Fruit fly (Drosophila melanogaster): Measurements from ENCODE around the gene Dtwd2.

The Dtwd2 gene

dm6 chr3R:7216924-7217529, 32.6 kb upstream of the Dtwd2 start, which contains the start of gene CG14606 (continued):
- TF ChIP-seq Hmr (GFP tag; optimal IDR thresholded peaks at IDR 0.05) (peak; percentile 74), tio (GFP tag; optimal IDR thresholded peaks at IDR 0.05) (no peak), CG15269 (tag; optimal IDR thresholded peaks at IDR 0.05) (peak; percentile 41), CG9817 (tag; optimal IDR thresholded peaks at IDR 0.05) (peak; percentile 18), Trl (optimal IDR thresholded peaks at IDR 0.05) (no peak), Trl (GFP tag; optimal IDR thresholded peaks at IDR 0.05) (no peak), cwo (GFP tag; optimal IDR thresholded peaks at IDR 0.05) (peak; percentile 21), Deaf1 (tag; optimal IDR thresholded peaks at IDR 0.05) (no peak), CG8290 (GFP tag; optimal IDR thresholded peaks at IDR 0.05) (no peak), CG8290 (tag; optimal IDR thresholded peaks at IDR 0.05) (no peak), mirr (GFP tag; optimal IDR thresholded peaks at IDR 0.05) (peak; percentile 37), exex (tag; optimal IDR thresholded peaks at IDR 0.05) (peak; percentile 91), CG8944 (GFP tag; optimal IDR thresholded peaks at IDR 0.05) (no peak), CG2678 (tag; optimal IDR thresholded peaks at IDR 0.05) (peak; percentile 57), CG6765 (GFP tag; optimal IDR thresholded peaks at IDR 0.05) (no peak), CG31365 (tag; optimal IDR thresholded peaks at IDR 0.05) (no peak), CG6689 (GFP tag; IDR thresholded peaks at IDR 0.05) (no peak), dmrt11E (tag; optimal IDR thresholded peaks at IDR 0.05) (no peak), kah (GFP tag; optimal IDR thresholded peaks at IDR 0.05) (no peak), CG13296 (GFP tag; optimal IDR thresholded peaks at IDR 0.05) (peak; percentile 58), schlank (tag; optimal IDR thresholded peaks at IDR 0.05) (peak; percentile 36), Nf-YA (GFP tag; IDR thresholded peaks at IDR 0.05) (no peak), CG5180 (GFP tag; optimal IDR thresholded peaks at IDR 0.05) (no peak), CG15514 (GFP tag; optimal IDR thresholded peaks at IDR 0.05) (peak; percentile 35), Hey (tag; optimal IDR thresholded peaks at IDR 0.05) (peak; percentile 73), gcm (GFP tag; optimal IDR thresholded peaks at IDR 0.05) (no peak), zfh2 (GFP tag; optimal IDR thresholded peaks at IDR 0.05) (no peak), eve (GFP tag; optimal IDR thresholded peaks at IDR 0.05) (no peak), sug (tag; optimal IDR thresholded peaks at IDR 0.05) (peak; percentile 41), B-H2 (GFP tag; optimal IDR thresholded peaks at IDR 0.05) (peak; percentile 21), grn (GFP tag; optimal IDR thresholded peaks at IDR 0.05) (peak; percentile 4), CG4360 (GFP tag; IDR thresholded peaks at IDR 0.05) (no peak)

dm6 chr3R:7219605-7220004, 30.0 kb upstream of the Dtwd2 start, which contains the start of gene CG14605:
Gene CG14605 (minus strand): TSS chr3R:7219705.
- TF ChIP-seq Nf-YA (GFP tag; IDR thresholded peaks at IDR 0.05), result no peak

- TF ChIP-seq crp (GFP tag; optimal IDR thresholded peaks at IDR 0.05) (peak in 1 of 2 experiments; percentile 64), bowl (GFP tag; IDR thresholded peaks at IDR 0.05) (no peak), CG6175 (GFP tag; IDR thresholded peaks at IDR 0.05) (0 out of 3 replicates have a peak, but pooled peaks have one; percentile 24), ATbp (GFP tag; optimal IDR thresholded peaks at IDR 0.05) (peak; percentile 38), E2f2 (GFP tag; IDR thresholded peaks at IDR 0.05) (no peak), Trl (optimal IDR thresholded peaks at IDR 0.05) (peak; percentile 11 to 13), Trl (GFP tag; optimal IDR thresholded peaks at IDR 0.05) (no peak), Deaf1 (tag; optimal IDR thresholded peaks at IDR 0.05) (peak; percentile 94), toy (GFP tag; IDR thresholded peaks at IDR 0.05) (no peak), CG10543 (GFP tag; optimal IDR thresholded peaks at IDR 0.05) (peak; percentile 5), usp (GFP tag; optimal IDR thresholded peaks at IDR 0.05) (no peak), CG12155 (GFP tag; optimal IDR thresholded peaks at IDR 0.05) (no peak), CG12769 (tag; optimal IDR thresholded peaks at IDR 0.05) (peak; percentile 73), CG2889 (GFP tag; IDR thresholded peaks at IDR 0.05) (no peak), mld (GFP tag; IDR thresholded peaks at IDR 0.05; ENCODE audit: partially characterized antibody) (0 out of 3 replicates have a peak, but pooled peaks have one; percentile 15), CG11456 (GFP tag; IDR thresholded peaks at IDR 0.05) (no peak), CG5180 (GFP tag; optimal IDR thresholded peaks at IDR 0.05) (no peak), CG13287 (GFP tag; IDR thresholded peaks at IDR 0.05; ENCODE audit: partially characterized antibody) (peak; percentile 16; the same call in 1 of the 2 replicates)
Observed at dm6 chr3R:7223972-7224464, 25.6 kb upstream of the Dtwd2 start, which contains the start of gene thw. Gene thw (plus strand): TSS chr3R:7224414.

Data from whole organism, embryonic.